Fruit fly (Drosophila melanogaster) whole organism, embryonic: ENCODE data around the gene CG8301.

Source experiments
- Abd-B ChIP-seq: fragments of 200-800 bp; sonication (Bioruptor generic); optimal IDR thresholded peaks from 2 replicates; lab custom pipeline; 2018; ENCODE audit warnings: missing biosample characterization, mild to moderate bottlenecking, missing genetic modification characterization, moderate library complexity
- Bteb2 ChIP-seq: fragments of 200-800 bp; sonication (Bioruptor generic); optimal IDR thresholded peaks from 2 replicates; lab custom pipeline; 2016; ENCODE audit warnings: missing biosample characterization, missing genetic modification characterization
- CG10366 ChIP-seq: fragments of 200-800 bp; sonication (Bioruptor generic); IDR thresholded peaks from 2 replicates; pipeline ENCODE4 v1.3.6; 2022; ENCODE audit warnings: missing biosample characterization, missing genetic modification characterization
- CG10543 ChIP-seq: fragments of 200-800 bp; sonication (Bioruptor generic); optimal IDR thresholded peaks from 3 replicates; lab custom pipeline; 2017; ENCODE audit warnings: missing biosample characterization, mild to moderate bottlenecking, missing genetic modification characterization, moderate library complexity
- CG11456 ChIP-seq: fragments of 200-800 bp; sonication (Bioruptor generic); IDR thresholded peaks from 3 replicates; pipeline ENCODE4 v1.3.6; 2022; ENCODE audit warnings: missing biosample characterization, missing genetic modification characterization
- CG11696 ChIP-seq: fragments of 200-800 bp; sonication (Bioruptor generic); IDR thresholded peaks from 2 replicates; pipeline ENCODE4 v1.3.6; 2022; ENCODE audit warnings: missing biosample characterization, missing genetic modification characterization
- CG12155 ChIP-seq: fragments of 200-800 bp; sonication (Bioruptor generic); optimal IDR thresholded peaks from 3 replicates; lab custom pipeline; 2016; ENCODE audit warnings: missing biosample characterization, missing genetic modification characterization
- CG12391 ChIP-seq: fragments of 200-800 bp; sonication (Bioruptor generic); optimal IDR thresholded peaks from 3 replicates; lab custom pipeline; 2018; ENCODE audit warnings: missing biosample characterization, mild to moderate bottlenecking, missing genetic modification characterization, moderate library complexity
- CG13894 ChIP-seq: fragments of 200-800 bp; sonication (Bioruptor generic); optimal IDR thresholded peaks from 3 replicates; lab custom pipeline; 2018; ENCODE audit warnings: missing biosample characterization, mild to moderate bottlenecking, missing genetic modification characterization, moderate library complexity
- CG16815 ChIP-seq: fragments of 200-800 bp; sonication (Bioruptor generic); optimal IDR thresholded peaks from 3 replicates; lab custom pipeline; 2017; ENCODE audit warnings: missing biosample characterization, mild to moderate bottlenecking, missing genetic modification characterization
- CG17612 ChIP-seq: fragments of 200-800 bp; sonication (Bioruptor generic); IDR thresholded peaks from 2 replicates; pipeline ENCODE4 v1.3.6; 2022; ENCODE audit warnings: missing biosample characterization, missing genetic modification characterization
- CG1832 ChIP-seq: fragments of 200-800 bp; sonication (Bioruptor generic); optimal IDR thresholded peaks from 2 replicates; lab custom pipeline; 2017; ENCODE audit warnings: missing biosample characterization, mild to moderate bottlenecking, missing genetic modification characterization, inconsistent platforms
- CG18619 ChIP-seq: fragments of 200-800 bp; sonication (Bioruptor generic); optimal IDR thresholded peaks from 3 replicates; lab custom pipeline; 2017; ENCODE audit warnings: missing biosample characterization, mild to moderate bottlenecking, missing genetic modification characterization
- CG2129 ChIP-seq: fragments of 200-800 bp; sonication (Bioruptor generic); IDR thresholded peaks from 2 replicates; pipeline ENCODE4 v1.3.6; 2022; ENCODE audit warnings: missing biosample characterization, missing genetic modification characterization; ENCODE audit not compliant: partially characterized antibody
- CG3838 ChIP-seq: fragments of 200-800 bp; sonication (Bioruptor generic); optimal IDR thresholded peaks from 3 replicates; lab custom pipeline; 2016; ENCODE audit warnings: missing biosample characterization, missing genetic modification characterization
- CG4282 ChIP-seq: fragments of 200-800 bp; sonication (Bioruptor generic); optimal IDR thresholded peaks from 2 replicates; lab custom pipeline; 2016; ENCODE audit warnings: missing biosample characterization, missing genetic modification characterization
- CG43689 ChIP-seq: fragments of 200-800 bp; sonication (Bioruptor generic); IDR thresholded peaks from 2 replicates; pipeline ENCODE4 v1.3.6; 2022; ENCODE audit warnings: missing biosample characterization, missing genetic modification characterization
- CG8359 ChIP-seq: fragments of 200-800 bp; sonication (Bioruptor generic); optimal IDR thresholded peaks from 2 replicates; lab custom pipeline; 2017; ENCODE audit warnings: missing biosample characterization, mild to moderate bottlenecking, missing genetic modification characterization, borderline replicate concordance
- CG8944 ChIP-seq: fragments of 200-800 bp; sonication (Bioruptor generic); optimal IDR thresholded peaks from 3 replicates; lab custom pipeline; 2016; ENCODE audit warnings: missing biosample characterization, missing genetic modification characterization
- CTCF ChIP-seq: fragments of 200-800 bp; sonication (Bioruptor generic); optimal IDR thresholded peaks from 2 replicates; lab custom pipeline; 2017; ENCODE audit warnings: missing biosample characterization, mild to moderate bottlenecking, missing genetic modification characterization, moderate library complexity
- D19A ChIP-seq: fragments of 200-800 bp; optimal IDR thresholded peaks from 3 replicates; lab custom pipeline; 2019; ENCODE audit warnings: missing biosample characterization, mild to moderate bottlenecking, missing genetic modification characterization, moderate library complexity
- Deaf1 ChIP-seq: fragments of 200-800 bp; optimal IDR thresholded peaks from 3 replicates; lab custom pipeline; 2019; ENCODE audit warnings: missing biosample characterization, mild to moderate bottlenecking, missing genetic modification characterization, moderate library complexity
- Dek ChIP-seq: fragments of 200-800 bp; sonication (Bioruptor generic); optimal IDR thresholded peaks from 3 replicates; lab custom pipeline; 2019; ENCODE audit warnings: missing biosample characterization, mild to moderate bottlenecking, missing genetic modification characterization, moderate library complexity
- Fer3 ChIP-seq: fragments of 200-800 bp; sonication (Bioruptor generic); optimal IDR thresholded peaks from 2 replicates; lab custom pipeline; 2018; ENCODE audit warnings: missing biosample characterization, mild to moderate bottlenecking, missing genetic modification characterization, moderate library complexity
- GATAe ChIP-seq: fragments of 200-800 bp; sonication (Bioruptor generic); conservative IDR thresholded peaks from 2 replicates; pipeline ENCODE4 v1.3.6; 2022; ENCODE audit warnings: missing biosample characterization, missing genetic modification characterization
- Hand ChIP-seq: fragments of 200-800 bp; sonication (Bioruptor generic); optimal IDR thresholded peaks from 2 replicates; lab custom pipeline; 2017; ENCODE audit warnings: mild to moderate bottlenecking, missing biosample characterization, missing genetic modification reagents, missing genetic modification characterization
- Max ChIP-seq: fragments of 200-800 bp; sonication (Bioruptor generic); optimal IDR thresholded peaks from 2 replicates; lab custom pipeline; 2016; ENCODE audit warnings: missing biosample characterization, mild to moderate bottlenecking, missing genetic modification characterization
- Pdp1 ChIP-seq, 2 experiments: fragments of 200-800 bp; sonication (Bioruptor generic); optimal IDR thresholded peaks; 3 replicates each; lab custom pipeline; 2016; ENCODE audit warnings: missing biosample characterization in 2 of 2, missing genetic modification characterization in 2 of 2, mild to moderate bottlenecking in 1 of 2, moderate library complexity in 1 of 2
- Rx ChIP-seq: fragments of 200-800 bp; sonication (Bioruptor generic); IDR thresholded peaks from 2 replicates; pipeline ENCODE4 v1.3.6; 2022; ENCODE audit warnings: missing biosample characterization, missing genetic modification characterization
- Usf ChIP-seq: fragments of 200-800 bp; sonication (Bioruptor generic); optimal IDR thresholded peaks from 2 replicates; lab custom pipeline; 2017; ENCODE audit warnings: missing genotype, missing biosample characterization, missing genetic modification characterization
- ap ChIP-seq: fragments of 200-800 bp; sonication (Bioruptor generic); IDR thresholded peaks from 2 replicates; pipeline ENCODE4 v1.3.6; 2022; ENCODE audit warnings: missing biosample characterization, missing genetic modification characterization
- br ChIP-seq: fragments of >200 bp; optimal IDR thresholded peaks from 2 replicates; lab custom pipeline; 2017
- chinmo ChIP-seq: fragments of 200-800 bp; sonication (Bioruptor generic); IDR thresholded peaks from 4 replicates; pipeline ENCODE4 v1.3.6; 2022; ENCODE audit warnings: missing biosample characterization, missing genetic modification characterization; ENCODE audit not compliant: partially characterized antibody
- chm ChIP-seq: fragments of 200-800 bp; sonication (Bioruptor generic); IDR thresholded peaks from 2 replicates; pipeline ENCODE4 v1.3.6; 2022; ENCODE audit warnings: missing biosample characterization, missing genetic modification characterization
- crol ChIP-seq: fragments of 200-800 bp; sonication (Bioruptor generic); IDR thresholded peaks from 2 replicates; pipeline ENCODE4 v1.3.6; 2022; ENCODE audit warnings: missing biosample characterization, missing genetic modification characterization
- ems ChIP-seq: fragments of 200-800 bp; sonication (Bioruptor generic); optimal IDR thresholded peaks from 3 replicates; lab custom pipeline; 2016; ENCODE audit warnings: missing biosample characterization, missing genetic modification characterization
- ewg ChIP-seq: fragments of 200-800 bp; sonication (Bioruptor generic); optimal IDR thresholded peaks from 3 replicates; lab custom pipeline; 2017; ENCODE audit warnings: mild to moderate bottlenecking, missing biosample characterization, missing genetic modification reagents, missing genetic modification characterization
- fd3F ChIP-seq: fragments of 200-800 bp; sonication (Bioruptor generic); optimal IDR thresholded peaks from 2 replicates; lab custom pipeline; 2018; ENCODE audit warnings: missing biosample characterization, mild to moderate bottlenecking, missing genetic modification characterization, moderate library complexity
- gsb-n ChIP-seq: fragments of 200-800 bp; sonication (Bioruptor generic); optimal IDR thresholded peaks from 3 replicates; lab custom pipeline; 2018; ENCODE audit warnings: missing biosample characterization, mild to moderate bottlenecking, missing genetic modification characterization
- hb ChIP-seq: fragments of 200-800 bp; sonication (Bioruptor generic); IDR thresholded peaks from 3 replicates; pipeline ENCODE4 v1.3.6; 2022; ENCODE audit warnings: missing biosample characterization, missing genetic modification characterization; ENCODE audit not compliant: partially characterized antibody
- her ChIP-seq: fragments of 200-800 bp; sonication (Bioruptor generic); optimal IDR thresholded peaks from 2 replicates; lab custom pipeline; 2016; ENCODE audit warnings: missing biosample characterization, missing genetic modification characterization
- jumu ChIP-seq: fragments of 200-800 bp; sonication (Bioruptor generic); optimal IDR thresholded peaks from 3 replicates; lab custom pipeline; 2016; ENCODE audit warnings: missing biosample characterization, missing genetic modification characterization
- klu ChIP-seq: fragments of 200-800 bp; sonication (Bioruptor generic); IDR thresholded peaks from 2 replicates; pipeline ENCODE4 v1.3.6; 2022; ENCODE audit warnings: missing biosample characterization, missing genetic modification characterization
- nerfin-2 ChIP-seq: fragments of 200-800 bp; sonication (Bioruptor generic); IDR thresholded peaks from 2 replicates; pipeline ENCODE4 v1.3.6; 2022; ENCODE audit warnings: missing biosample characterization, missing genetic modification characterization; ENCODE audit not compliant: partially characterized antibody
- pita ChIP-seq: fragments of 200-800 bp; sonication (Bioruptor generic); optimal IDR thresholded peaks from 2 replicates; lab custom pipeline; 2017; ENCODE audit warnings: missing biosample characterization, mild to moderate bottlenecking, missing genetic modification characterization
- ro ChIP-seq: fragments of 200-800 bp; sonication (Bioruptor generic); IDR thresholded peaks from 2 replicates; pipeline ENCODE4 v1.3.6; 2022; ENCODE audit warnings: missing biosample characterization, missing genetic modification characterization
- row ChIP-seq: fragments of 200-800 bp; sonication (Bioruptor generic); IDR thresholded peaks from 3 replicates; pipeline ENCODE4 v1.3.6; 2022; ENCODE audit warnings: missing biosample characterization, missing genetic modification characterization
- salm ChIP-seq: fragments of 200-800 bp; sonication (Bioruptor generic); optimal IDR thresholded peaks from 2 replicates; lab custom pipeline; 2018; ENCODE audit warnings: missing biosample characterization, mild to moderate bottlenecking, missing genetic modification characterization
- seq ChIP-seq: fragments of 200-800 bp; sonication (Bioruptor generic); IDR thresholded peaks from 2 replicates; pipeline ENCODE4 v1.3.6; 2022; ENCODE audit warnings: missing biosample characterization, missing genetic modification characterization
- shn ChIP-seq: fragments of 200-800 bp; sonication (Bioruptor generic); optimal IDR thresholded peaks from 3 replicates; lab custom pipeline; 2016; ENCODE audit warnings: missing biosample characterization, missing genetic modification characterization
- trh ChIP-seq: fragments of 200-800 bp; sonication (Bioruptor generic); optimal IDR thresholded peaks from 2 replicates; lab custom pipeline; 2016; ENCODE audit warnings: missing biosample characterization, missing genetic modification characterization
- zfh2 ChIP-seq: fragments of 200-800 bp; sonication (Bioruptor generic); optimal IDR thresholded peaks from 2 replicates; lab custom pipeline; 2016; ENCODE audit warnings: missing biosample characterization, missing genetic modification characterization

Gene CG8301

DNA sequence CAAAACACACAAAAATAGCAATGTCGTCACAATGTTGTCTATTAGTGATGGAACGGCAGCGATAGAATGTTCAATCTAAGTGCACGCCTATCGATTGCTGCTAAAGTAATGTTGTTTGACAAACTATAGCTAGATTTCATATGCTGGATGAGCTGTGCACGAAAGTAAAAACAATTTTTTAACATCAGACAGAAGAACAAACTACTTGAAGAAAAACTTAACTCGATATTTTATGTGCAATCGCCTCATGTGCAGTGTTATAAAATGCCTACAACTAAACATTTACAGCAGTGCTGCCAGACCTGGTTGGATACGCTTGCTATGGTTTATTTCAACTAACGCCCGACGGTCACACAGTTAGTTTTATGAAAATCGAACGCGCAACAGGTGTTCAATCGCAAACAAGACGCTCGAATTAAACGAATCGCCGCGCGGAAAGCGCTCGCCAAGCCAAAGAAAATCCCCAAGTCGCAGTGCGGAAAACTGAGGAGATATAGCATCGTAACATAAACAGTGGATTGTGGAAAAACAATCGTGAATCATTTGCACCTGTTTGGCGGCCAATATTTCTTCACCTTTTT is 9.9 kb downstream of the CG8301 start, which contains the start of the genes bocks and CG8312 (continued):
- no peak for TF ChIP-seq chm (GFP tag; lab: Robert Waterston, UW)
- TF ChIP-seq CG12391 (tag; lab: Kevin White, UChicago): peak; percentile 57
- no peak for TF ChIP-seq ap (GFP tag; lab: Robert Waterston, UW)
- peak; percentile 67 for TF ChIP-seq CG10543 (GFP tag; lab: Kevin White, UChicago)
- TF ChIP-seq chinmo (GFP tag; lab: Robert Waterston, UW): no peak
- peak; percentile 80 for TF ChIP-seq CG3838 (GFP tag; lab: Kevin White, UChicago)
- no peak for TF ChIP-seq CG11456 (GFP tag; lab: Robert Waterston, UW)
- TF ChIP-seq pita (GFP tag; lab: Kevin White, UChicago): no peak
- TF ChIP-seq klu (GFP tag; lab: Robert Waterston, UW): no peak
- peak; percentile 41 to 77 for TF ChIP-seq Pdp1 (GFP tag; optimal IDR thresholded peaks at IDR 0.05; lab: Kevin White, UChicago)
- no peak for TF ChIP-seq CG43689
- TF ChIP-seq CG2129 (GFP tag; lab: Robert Waterston, UW): no peak
- TF ChIP-seq CG8359 (GFP tag; lab: Kevin White, UChicago): no peak
- no peak for TF ChIP-seq seq
- no peak for TF ChIP-seq br (lab: Kevin White, UChicago)
- TF ChIP-seq D19A: no peak
- no peak for TF ChIP-seq salm (tag; lab: Kevin White, UChicago)
- TF ChIP-seq row (GFP tag; lab: Robert Waterston, UW): no peak
- no peak for TF ChIP-seq Rx (GFP tag; lab: Robert Waterston, UW)
- TF ChIP-seq CG1832 (GFP tag; lab: Kevin White, UChicago): no peak
- TF ChIP-seq Usf (GFP tag; lab: Kevin White, UChicago): no peak
- no peak for TF ChIP-seq CG11696 (GFP tag; lab: Robert Waterston, UW)
- TF ChIP-seq ems (GFP tag; lab: Kevin White, UChicago): peak; percentile 65
- TF ChIP-seq gsb-n (tag; lab: Kevin White, UChicago): peak; percentile 66
- peak; percentile 44 for TF ChIP-seq CG12155
- no peak for TF ChIP-seq nerfin-2
- peak; percentile 76 for TF ChIP-seq Max (GFP tag; lab: Kevin White, UChicago)
- TF ChIP-seq her (GFP tag; lab: Kevin White, UChicago): peak; percentile 30
- TF ChIP-seq Dek (tag; lab: Kevin White, UChicago): no peak
- no peak for TF ChIP-seq GATAe (GFP tag; lab: Robert Waterston, UW)
- TF ChIP-seq CG17612 (GFP tag; lab: Robert Waterston, UW): no peak
- TF ChIP-seq Abd-B (GFP tag; lab: Kevin White, UChicago): peak; percentile 34
- peak; percentile 78 for TF ChIP-seq zfh2 (GFP tag; lab: Kevin White, UChicago)
- peak; percentile 29 for TF ChIP-seq CG18619 (GFP tag; lab: Kevin White, UChicago)
- TF ChIP-seq shn (GFP tag; lab: Kevin White, UChicago): peak; percentile 16
- TF ChIP-seq trh (GFP tag; lab: Kevin White, UChicago): no peak
- no peak for TF ChIP-seq CG4282 (GFP tag; lab: Kevin White, UChicago)
- peak; percentile 5 for TF ChIP-seq CG8944 (GFP tag; lab: Kevin White, UChicago)
- no peak for TF ChIP-seq fd3F
- peak; percentile 33 for TF ChIP-seq Fer3
- TF ChIP-seq CG13894 (tag; lab: Kevin White, UChicago): peak; percentile 70
- TF ChIP-seq Hand (GFP tag; lab: Kevin White, UChicago): no peak
- peak; percentile 21 for TF ChIP-seq Deaf1 (tag; lab: Kevin White, UChicago)
- no peak for TF ChIP-seq CTCF (GFP tag; lab: Kevin White, UChicago)
- peak; percentile 56 for TF ChIP-seq Bteb2 (GFP tag; lab: Kevin White, UChicago)
- TF ChIP-seq ewg (GFP tag; lab: Kevin White, UChicago): peak; percentile 80
- TF ChIP-seq jumu (GFP tag; lab: Kevin White, UChicago): peak; percentile 58
- TF ChIP-seq CG10366 (GFP tag; lab: Robert Waterston, UW): no peak
- no peak for TF ChIP-seq ro (GFP tag; lab: Robert Waterston, UW)
- no peak for TF ChIP-seq hb (GFP tag; lab: Robert Waterston, UW)
- TF ChIP-seq crol: no peak
- TF ChIP-seq CG16815 (GFP tag; lab: Kevin White, UChicago): no peak
